Worm (Caenorhabditis elegans) whole organism, late embryonic: Measurements from ENCODE around the gene cap-2.

Experiments
- C38D4.7 ChIP-seq: fragments of 200-800 bp; sonication (Bioruptor generic); optimal IDR thresholded peaks from 2 replicates; lab custom pipeline; 2018; ENCODE audit warnings: mild to moderate bottlenecking, missing genetic modification characterization, moderate library complexity, missing compliant biosample characterization
- F13H6.1 ChIP-seq: sonication (generic microtip); optimal IDR thresholded peaks from 2 replicates; lab custom pipeline; 2016; ENCODE audit warnings: missing genetic modification characterization, missing compliant biosample characterization
- K09A11.1 ChIP-seq: sonication (generic microtip); optimal IDR thresholded peaks from 2 replicates; lab custom pipeline; 2017; ENCODE audit warnings: antibody characterized with exemption, mild to moderate bottlenecking, missing genetic modification characterization, missing compliant biosample characterization; ENCODE audit not compliant: insufficient read depth
- ama-1 ChIP-seq: fragments of 150-350 bp; optimal IDR thresholded peaks from 2 replicates; lab custom pipeline; 2014
- ceh-14 ChIP-seq: sonication (generic microtip); optimal IDR thresholded peaks from 2 replicates; lab custom pipeline; 2016; ENCODE audit warnings: missing genotype, missing genetic modification characterization, missing compliant biosample characterization
- ceh-18 ChIP-seq: sonication (generic microtip); optimal IDR thresholded peaks from 2 replicates; lab custom pipeline; 2016; ENCODE audit warnings: missing genetic modification characterization, missing compliant biosample characterization
- ceh-19 ChIP-seq: fragments of 200-800 bp; sonication (Bioruptor generic); optimal IDR thresholded peaks from 2 replicates; lab custom pipeline; 2018; ENCODE audit warnings: mild to moderate bottlenecking, missing genetic modification characterization, missing compliant biosample characterization
- ceh-30 ChIP-seq: fragments of 150-350 bp; optimal IDR thresholded peaks from 2 replicates; lab custom pipeline; 2014; ENCODE audit warnings: missing biosample characterization, missing genetic modification characterization
- ceh-31 ChIP-seq: sonication (generic microtip); optimal IDR thresholded peaks from 2 replicates; lab custom pipeline; 2016; ENCODE audit warnings: missing genetic modification characterization, missing compliant biosample characterization
- che-1 ChIP-seq: sonication (generic microtip); optimal IDR thresholded peaks from 2 replicates; lab custom pipeline; 2016; ENCODE audit warnings: mild to moderate bottlenecking, missing genetic modification characterization, missing compliant biosample characterization
- dmd-4 ChIP-seq: sonication (generic microtip); optimal IDR thresholded peaks from 2 replicates; lab custom pipeline; 2016; ENCODE audit warnings: borderline replicate concordance, missing genetic modification characterization, missing compliant biosample characterization
- elt-2 ChIP-seq: sonication (generic microtip); optimal IDR thresholded peaks from 2 replicates; lab custom pipeline; 2016; ENCODE audit warnings: missing genetic modification reagents, missing genetic modification characterization, missing compliant biosample characterization
- elt-4 ChIP-seq: sonication (generic microtip); optimal IDR thresholded peaks from 2 replicates; lab custom pipeline; 2016; ENCODE audit warnings: missing genetic modification characterization, missing compliant biosample characterization
- eyg-1 ChIP-seq: sonication (generic microtip); optimal IDR thresholded peaks from 2 replicates; lab custom pipeline; 2016; ENCODE audit warnings: missing genotype, missing genetic modification characterization, missing compliant biosample characterization
- fkh-10 ChIP-seq: fragments of 150-350 bp; optimal IDR thresholded peaks from 2 replicates; lab custom pipeline; 2014; ENCODE audit warnings: missing biosample characterization, missing genetic modification reagents, missing genetic modification characterization
- fkh-6 ChIP-seq: sonication (generic microtip); optimal IDR thresholded peaks from 2 replicates; lab custom pipeline; 2016; ENCODE audit warnings: missing genetic modification characterization, missing compliant biosample characterization
- gmeb-2 ChIP-seq: sonication (generic microtip); optimal IDR thresholded peaks from 2 replicates; lab custom pipeline; 2016; ENCODE audit warnings: missing genetic modification characterization, inconsistent platforms, missing compliant biosample characterization
- hlh-30 ChIP-seq: sonication (generic microtip); optimal IDR thresholded peaks from 2 replicates; lab custom pipeline; 2017; ENCODE audit warnings: antibody characterized with exemption, missing genetic modification characterization, missing compliant biosample characterization; ENCODE audit not compliant: insufficient read depth
- hlh-6 ChIP-seq: sonication (generic microtip); optimal IDR thresholded peaks from 2 replicates; lab custom pipeline; 2016; ENCODE audit warnings: missing genotype, missing genetic modification characterization, missing compliant biosample characterization
- lim-6 ChIP-seq: sonication (generic microtip); optimal IDR thresholded peaks from 2 replicates; lab custom pipeline; 2016; ENCODE audit warnings: missing genetic modification characterization, missing compliant biosample characterization
- mec-3 ChIP-seq: sonication (generic microtip); optimal IDR thresholded peaks from 2 replicates; lab custom pipeline; 2016; ENCODE audit warnings: borderline replicate concordance, missing genetic modification characterization, missing compliant biosample characterization
- nfya-1 ChIP-seq: sonication (generic microtip); optimal IDR thresholded peaks from 2 replicates; lab custom pipeline; 2017; ENCODE audit warnings: missing genetic modification characterization, mild to moderate bottlenecking, missing compliant biosample characterization, antibody characterized with exemption, moderate library complexity
- npax-4 ChIP-seq: sonication (generic microtip); optimal IDR thresholded peaks from 2 replicates; lab custom pipeline; 2016; ENCODE audit warnings: missing genetic modification characterization, missing compliant biosample characterization
- odd-2 ChIP-seq: sonication (generic microtip); optimal IDR thresholded peaks from 2 replicates; lab custom pipeline; 2017; ENCODE audit warnings: antibody characterized with exemption, mild to moderate bottlenecking, missing genetic modification characterization, missing compliant biosample characterization
- pag-3 ChIP-seq: sonication (generic microtip); optimal IDR thresholded peaks from 2 replicates; lab custom pipeline; 2016; ENCODE audit warnings: missing compliant biosample characterization, missing genetic modification characterization, borderline replicate concordance
- pat-9 ChIP-seq: fragments of 200-800 bp; sonication (Bioruptor generic); optimal IDR thresholded peaks from 2 replicates; lab custom pipeline; 2018; ENCODE audit warnings: mild to moderate bottlenecking, missing genetic modification characterization, moderate library complexity, missing compliant biosample characterization
- pha-2 ChIP-seq: sonication (generic microtip); optimal IDR thresholded peaks from 2 replicates; lab custom pipeline; 2017; ENCODE audit warnings: mild to moderate bottlenecking, missing genetic modification characterization, missing compliant biosample characterization
- pha-4 ChIP-seq: fragments of 150-350 bp; optimal IDR thresholded peaks from 2 replicates; lab custom pipeline; 2018; ENCODE audit warnings: missing biosample characterization, missing genetic modification reagents, missing genetic modification characterization
- pros-1 ChIP-seq: fragments of 150-350 bp; optimal IDR thresholded peaks from 2 replicates; lab custom pipeline; 2014; ENCODE audit warnings: missing biosample characterization, missing genetic modification reagents, missing genetic modification characterization
- ref-2 ChIP-seq: sonication (generic microtip); optimal IDR thresholded peaks from 2 replicates; lab custom pipeline; 2016; ENCODE audit warnings: missing genetic modification characterization, missing compliant biosample characterization
- rnt-1 ChIP-seq: sonication (generic microtip); optimal IDR thresholded peaks from 2 replicates; lab custom pipeline; 2016; ENCODE audit warnings: missing genetic modification characterization, missing compliant biosample characterization
- sdc-2 ChIP-seq: sonication (generic microtip); optimal IDR thresholded peaks from 2 replicates; lab custom pipeline; 2016; ENCODE audit warnings: missing genotype, missing genetic modification characterization, missing compliant biosample characterization
- sox-4 ChIP-seq: sonication (generic microtip); optimal IDR thresholded peaks from 2 replicates; lab custom pipeline; 2017; ENCODE audit warnings: mild to moderate bottlenecking, missing genetic modification characterization, inconsistent platforms, missing compliant biosample characterization
- tbx-2 ChIP-seq: sonication (generic microtip); optimal IDR thresholded peaks from 2 replicates; lab custom pipeline; 2016; ENCODE audit warnings: missing genetic modification characterization, missing compliant biosample characterization
- tbx-7 ChIP-seq: sonication (generic microtip); optimal IDR thresholded peaks from 2 replicates; lab custom pipeline; 2016; ENCODE audit warnings: missing genotype, missing genetic modification characterization, missing compliant biosample characterization
- ttx-3 ChIP-seq: sonication (generic microtip); optimal IDR thresholded peaks from 2 replicates; lab custom pipeline; 2016; ENCODE audit warnings: missing genetic modification reagents, missing genetic modification characterization, missing compliant biosample characterization
- unc-3 ChIP-seq, 2 experiments: fragments of 200-800 bp in 1 of 2; sonication (Bioruptor generic) in 1 of 2; sonication (generic microtip) in 1 of 2; conservative IDR thresholded peaks in 1 of 2; optimal IDR thresholded peaks in 1 of 2; 2 replicates each; pipeline versions ENCODE4 v1.3.6 to Lab custom; 2016 to 2022; ENCODE audit warnings: missing compliant biosample characterization in 2 of 2, missing genetic modification characterization in 2 of 2, missing genetic modification reagents in 1 of 2
- unc-42 ChIP-seq: sonication (generic microtip); optimal IDR thresholded peaks from 2 replicates; lab custom pipeline; 2016; ENCODE audit warnings: missing genotype, missing genetic modification characterization, missing compliant biosample characterization
- unc-55 ChIP-seq: sonication (generic microtip); optimal IDR thresholded peaks from 2 replicates; lab custom pipeline; 2017; ENCODE audit warnings: missing biosample characterization, missing genetic modification reagents, missing genetic modification characterization
- unc-86 ChIP-seq: sonication (generic microtip); optimal IDR thresholded peaks from 2 replicates; lab custom pipeline; 2016; ENCODE audit warnings: missing genetic modification characterization, missing compliant biosample characterization

cap-2 gene

DNA sequence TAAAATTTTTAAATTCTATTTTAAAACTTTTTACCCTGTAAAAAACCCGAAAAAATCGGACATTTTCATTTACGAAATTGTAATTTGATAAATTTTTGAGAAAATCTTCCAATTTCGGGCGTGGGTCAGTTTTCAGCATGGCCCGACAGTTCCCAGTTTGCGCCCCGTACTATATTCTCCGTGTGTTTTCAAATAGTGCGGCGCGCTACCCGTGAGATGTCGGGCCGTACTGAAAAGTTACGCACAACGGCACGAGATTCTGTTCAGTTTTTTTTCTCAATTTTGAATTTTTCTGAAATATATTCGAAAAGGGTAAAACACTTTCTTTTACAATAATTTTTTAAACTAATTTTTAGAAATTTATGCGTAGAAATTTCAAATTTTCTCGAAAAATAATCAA is 21.9 kb upstream of the cap-2 start:
- TF ChIP-seq pros-1 (tag; lab: Kevin White, UChicago) = no peak
- no peak for TF ChIP-seq tbx-2
- no peak for TF ChIP-seq ceh-14
- TF ChIP-seq ceh-30 (tag; lab: Kevin White, UChicago) = no peak
- no peak for TF ChIP-seq odd-2 (tag; lab: Kevin White, UChicago)
- no peak for TF ChIP-seq ceh-18
- TF ChIP-seq ama-1 (lab: Kevin White, UChicago) = no peak
- no peak for TF ChIP-seq F13H6.1 (tag; lab: Kevin White, UChicago)
- no peak for TF ChIP-seq eyg-1 (tag; lab: Kevin White, UChicago)
- no peak for TF ChIP-seq npax-4
- no peak for TF ChIP-seq ceh-31 (tag; lab: Kevin White, UChicago)
- TF ChIP-seq nfya-1 = no peak

DNA sequence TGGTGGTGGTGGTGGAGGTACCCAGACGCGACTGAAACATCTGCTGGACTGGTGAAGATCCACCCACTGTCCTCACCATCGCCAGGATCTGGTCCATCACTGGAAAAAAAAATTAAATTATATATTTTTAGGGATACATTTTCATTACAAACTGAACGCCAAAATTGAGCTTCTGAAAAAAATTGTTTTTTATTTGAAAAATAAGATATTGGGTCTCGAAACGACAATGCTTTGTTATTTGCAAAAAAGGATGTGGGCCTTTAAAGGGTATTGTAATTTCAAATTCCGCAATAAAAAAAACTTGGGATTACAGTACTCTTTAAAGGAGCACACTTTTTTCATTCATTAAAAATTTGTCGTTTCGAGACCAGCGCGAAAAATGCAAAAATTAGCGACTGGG is 19.1 kb upstream of the cap-2 start, which contains the start of gene M106.2:
M106.2 (minus strand) TSS at position 101 of the 400 bp plus-strand sequence.
- TF ChIP-seq elt-4 (tag; lab: Kevin White, UChicago) (no peak), elt-2 (tag; lab: Kevin White, UChicago) (no peak), fkh-6 (tag; lab: Kevin White, UChicago) (no peak), pha-4 (tag; lab: Kevin White, UChicago) (no peak), unc-3 (GFP tag; conservative IDR thresholded peaks at IDR 0.05; lab: Robert Waterston, UW) (no peak), unc-3 (tag; optimal IDR thresholded peaks at IDR 0.05; lab: Kevin White, UChicago) (no peak), ama-1 (lab: Kevin White, UChicago) (no peak), tbx-2 (no peak), gmeb-2 (tag; lab: Kevin White, UChicago) (no peak)

DNA sequence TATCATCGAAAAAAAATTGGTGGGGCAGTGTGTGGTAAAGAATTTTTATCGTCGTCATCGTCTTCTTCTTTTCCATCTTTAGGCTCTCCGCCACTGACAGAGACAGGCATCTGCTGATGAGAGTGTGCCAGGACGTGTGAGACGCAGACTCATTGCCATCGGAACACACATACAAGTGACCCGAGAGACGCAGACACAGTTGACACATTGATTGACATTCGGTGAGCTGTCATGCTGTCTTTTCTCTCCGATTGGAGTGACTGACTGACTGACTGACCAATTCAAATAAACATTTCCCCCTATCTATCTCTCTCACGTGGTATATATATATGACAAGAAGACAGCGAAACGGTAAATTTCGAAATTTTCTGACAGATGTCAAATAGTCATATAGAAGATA is 17.9 kb upstream of the cap-2 start:
- TF ChIP-seq pha-2 (tag; lab: Kevin White, UChicago) (no peak), unc-55 (GFP tag; lab: Kevin White, UChicago) (peak; percentile 100), unc-86 (tag; lab: Kevin White, UChicago) (no peak), ceh-18 (peak; percentile 54), ref-2 (tag; lab: Kevin White, UChicago) (peak; percentile 31), nfya-1 (peak; percentile 41), hlh-30 (tag; lab: Kevin White, UChicago) (peak; percentile 68)
- TF ChIP-seq, all 69 proteins: peak for 5

DNA sequence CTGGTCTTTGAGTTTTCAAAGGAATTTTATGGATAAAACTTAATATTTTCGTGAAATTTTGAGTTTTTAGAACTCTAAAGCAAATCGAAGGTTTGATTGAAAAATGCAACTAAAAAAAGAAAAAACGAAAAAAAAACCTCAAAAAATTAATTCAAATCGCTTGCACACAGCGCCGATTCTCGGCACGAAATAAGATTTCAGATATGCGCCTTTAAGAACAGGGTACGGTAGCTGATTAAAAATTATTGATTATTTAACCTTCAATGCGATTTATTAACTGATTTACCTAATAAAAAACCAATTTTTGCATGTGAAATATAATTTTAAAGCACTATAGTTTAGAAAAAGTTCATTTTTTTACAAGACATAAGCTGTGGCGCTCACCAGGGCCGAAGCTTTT is 16.1 kb upstream of the cap-2 start:
- TF ChIP-seq K09A11.1 (tag; lab: Kevin White, UChicago) (no peak), sdc-2 (tag; lab: Kevin White, UChicago) (no peak), mec-3 (no peak), fkh-10 (GFP tag; lab: Kevin White, UChicago) (no peak), elt-4 (tag; lab: Kevin White, UChicago) (no peak), rnt-1 (tag; lab: Kevin White, UChicago) (no peak), ceh-19 (GFP tag; lab: Kevin White, UChicago) (no peak), gmeb-2 (tag; lab: Kevin White, UChicago) (no peak), pha-2 (tag; lab: Kevin White, UChicago) (no peak)

- TF ChIP-seq ttx-3 (tag; lab: Kevin White, UChicago) (no peak), hlh-6 (tag; lab: Kevin White, UChicago) (no peak)
These were observed 11.9 kb upstream of the cap-2 start, which contains the start of gene M106.7 for ce11 chrII:10857077-10857476. TSS of gene M106.7 (minus strand) at chrII:10857177.

- TF ChIP-seq che-1 (tag; lab: Kevin White, UChicago) (no peak), lim-6 (tag; lab: Kevin White, UChicago) (no peak), sox-4 (tag; lab: Kevin White, UChicago) (no peak), pha-4 (tag; lab: Kevin White, UChicago) (no peak), npax-4 (no peak), fkh-6 (tag; lab: Kevin White, UChicago) (no peak), unc-42 (tag; lab: Kevin White, UChicago) (no peak), ceh-18 (no peak), pat-9 (no peak), tbx-7 (tag; lab: Kevin White, UChicago) (no peak), ceh-14 (no peak), dmd-4 (tag; lab: Kevin White, UChicago) (no peak), fkh-10 (GFP tag; lab: Kevin White, UChicago) (no peak), ttx-3 (tag; lab: Kevin White, UChicago) (no peak), nfya-1 (no peak), C38D4.7 (GFP tag; lab: Kevin White, UChicago) (no peak), pag-3 (tag; lab: Kevin White, UChicago) (no peak), gmeb-2 (tag; lab: Kevin White, UChicago) (no peak)
These were observed 9.6 kb upstream of the cap-2 start for ce11 chrII:10859359-10859758.
